Worm (Caenorhabditis elegans) whole organism, L1 larva: ENCODE data around the gene tbc-19.
A peak's percentile ranks its signal among the peaks of the same experiment; 100 is the strongest.

ENCODE experiments used
- C16A3.4 ChIP-seq: fragments of 150-350 bp; optimal IDR thresholded peaks from 2 replicates; lab custom pipeline; 2014; ENCODE audit warnings: missing biosample characterization, missing genetic modification characterization
- F16B12.6 ChIP-seq: fragments of 150-350 bp; optimal IDR thresholded peaks from 2 replicates; lab custom pipeline; 2014; ENCODE audit warnings: missing biosample characterization, missing genetic modification characterization
- aly-2 ChIP-seq: fragments of 150-350 bp; optimal IDR thresholded peaks from 2 replicates; lab custom pipeline; 2014; ENCODE audit warnings: missing biosample characterization, missing genetic modification characterization
- blmp-1 ChIP-seq: fragments of 150-350 bp; optimal IDR thresholded peaks from 2 replicates; lab custom pipeline; 2014; ENCODE audit warnings: missing biosample characterization, missing genetic modification characterization
- ceh-8 ChIP-seq: fragments of 200-800 bp; sonication (Bioruptor generic); optimal IDR thresholded peaks from 2 replicates; lab custom pipeline; 2018; ENCODE audit warnings: mild to moderate bottlenecking, missing genetic modification characterization, moderate library complexity, missing compliant biosample characterization
- ceh-82 ChIP-seq, 3 experiments: fragments of 150-350 bp in 1 of 3; sonication (generic microtip) in 2 of 3; optimal IDR thresholded peaks; 2 replicates each; lab custom pipeline; 2014 to 2017; ENCODE audit warnings: missing biosample characterization in 3 of 3, missing genetic modification characterization in 3 of 3
- ceh-90 ChIP-seq: sonication (generic microtip); optimal IDR thresholded peaks from 2 replicates; lab custom pipeline; 2016; ENCODE audit warnings: missing genetic modification characterization, missing compliant biosample characterization
- ces-1 ChIP-seq: fragments of 150-350 bp; optimal IDR thresholded peaks from 2 replicates; lab custom pipeline; 2014; ENCODE audit warnings: missing biosample characterization, missing genetic modification reagents, missing genetic modification characterization
- efl-1 ChIP-seq, 4 experiments: fragments of 150-350 bp; optimal IDR thresholded peaks in 3 of 4; peaks in 1 of 4; 1 replicate in 1 of 4; 2 replicates in 3 of 4; lab custom pipeline; 2014; ENCODE audit warnings: missing biosample characterization in 2 of 4, missing genetic modification characterization in 2 of 4, missing genetic modification reagents in 2 of 4
- elt-2 ChIP-seq: sonication (generic microtip); optimal IDR thresholded peaks from 2 replicates; lab custom pipeline; 2016; ENCODE audit warnings: missing genetic modification characterization, mild to moderate bottlenecking, inconsistent platforms, missing compliant biosample characterization, missing genetic modification reagents
- fkh-10 ChIP-seq: sonication (generic microtip); optimal IDR thresholded peaks from 2 replicates; lab custom pipeline; 2017; ENCODE audit warnings: missing biosample characterization, missing genetic modification reagents, missing genetic modification characterization
- fkh-4 ChIP-seq: sonication (generic microtip); optimal IDR thresholded peaks from 2 replicates; lab custom pipeline; 2016; ENCODE audit warnings: missing compliant biosample characterization, missing genetic modification characterization, borderline replicate concordance
- hlh-17 ChIP-seq: fragments of 200-800 bp; sonication (Bioruptor generic); optimal IDR thresholded peaks from 2 replicates; lab custom pipeline; 2018; ENCODE audit warnings: missing genetic modification characterization, mild to moderate bottlenecking, missing compliant biosample characterization, moderate library complexity, borderline replicate concordance
- hpl-2 ChIP-seq: fragments of 150-350 bp; optimal IDR thresholded peaks from 2 replicates; lab custom pipeline; 2014; ENCODE audit warnings: missing biosample characterization, missing genetic modification reagents, missing genetic modification characterization
- irx-1 ChIP-seq: sonication (generic microtip); optimal IDR thresholded peaks from 2 replicates; lab custom pipeline; 2016; ENCODE audit warnings: missing genetic modification characterization, missing compliant biosample characterization
- jun-1 ChIP-seq: fragments of 150-350 bp; optimal IDR thresholded peaks from 2 replicates; lab custom pipeline; 2014; ENCODE audit warnings: missing biosample characterization, missing genetic modification reagents, missing genetic modification characterization
- lin-13 ChIP-seq: fragments of 150-350 bp; optimal IDR thresholded peaks from 2 replicates; lab custom pipeline; 2014; ENCODE audit warnings: missing biosample characterization, missing genetic modification reagents, missing genetic modification characterization
- lin-14 ChIP-seq: fragments of 200-800 bp; sonication (Bioruptor generic); optimal IDR thresholded peaks from 2 replicates; lab custom pipeline; 2018; ENCODE audit warnings: mild to moderate bottlenecking, missing genetic modification characterization, moderate library complexity, missing compliant biosample characterization
- lin-15B ChIP-seq: fragments of 150-350 bp; sonication (generic microtip); optimal IDR thresholded peaks from 3 replicates; lab custom pipeline; 2014; ENCODE audit warnings: missing biosample characterization, missing genetic modification characterization
- lin-35 ChIP-seq, 2 experiments: fragments of 150-350 bp; optimal IDR thresholded peaks; 2 replicates each; lab custom pipeline; 2014; ENCODE audit warnings: missing biosample characterization in 2 of 2, missing genetic modification characterization in 2 of 2, missing genetic modification reagents in 2 of 2
- lin-39 ChIP-seq: fragments of 150-350 bp; optimal IDR thresholded peaks from 2 replicates; lab custom pipeline; 2014; ENCODE audit warnings: missing biosample characterization, missing genetic modification reagents, missing genetic modification characterization
- lir-3 ChIP-seq: sonication (generic microtip); optimal IDR thresholded peaks from 2 replicates; lab custom pipeline; 2016; ENCODE audit warnings: mild to moderate bottlenecking, missing genetic modification characterization, moderate library complexity, missing compliant biosample characterization; ENCODE audit not compliant: poor library complexity
- lsy-2 ChIP-seq, 2 experiments: fragments of 150-350 bp; optimal IDR thresholded peaks; 2 replicates each; lab custom pipeline; 2014; ENCODE audit warnings: missing biosample characterization in 2 of 2, missing genetic modification characterization in 2 of 2
- mab-9 ChIP-seq: fragments of 200-800 bp; sonication (Bioruptor generic); IDR thresholded peaks from 2 replicates; pipeline ENCODE4 v1.3.6; 2022; ENCODE audit warnings: missing genetic modification reagents, missing genetic modification characterization, missing compliant biosample characterization
- mdl-1 ChIP-seq, 2 experiments: fragments of 150-350 bp; optimal IDR thresholded peaks; 2 replicates each; lab custom pipeline; 2014 to 2017; ENCODE audit warnings: missing biosample characterization in 2 of 2, missing genetic modification characterization in 2 of 2, inconsistent platforms in 1 of 2
- mef-2 ChIP-seq: fragments of 150-350 bp; optimal IDR thresholded peaks from 2 replicates; lab custom pipeline; 2014; ENCODE audit warnings: missing biosample characterization, missing genetic modification characterization
- mep-1 ChIP-seq: fragments of 150-350 bp; optimal IDR thresholded peaks from 2 replicates; lab custom pipeline; 2014; ENCODE audit warnings: missing biosample characterization, missing genetic modification characterization
- nhr-19 ChIP-seq: fragments of 200-800 bp; sonication (Bioruptor generic); conservative IDR thresholded peaks from 2 replicates; pipeline ENCODE4 v1.3.6; 2022; ENCODE audit warnings: missing genetic modification characterization, missing compliant biosample characterization
- nhr-237 ChIP-seq: fragments of 150-350 bp; optimal IDR thresholded peaks from 2 replicates; lab custom pipeline; 2014; ENCODE audit warnings: missing biosample characterization, missing genetic modification characterization
- nhr-71 ChIP-seq: sonication (generic microtip); optimal IDR thresholded peaks from 2 replicates; lab custom pipeline; 2016; ENCODE audit warnings: mild to moderate bottlenecking, missing genetic modification characterization, moderate library complexity, missing compliant biosample characterization
- nhr-76 ChIP-seq: sonication (generic microtip); optimal IDR thresholded peaks from 2 replicates; lab custom pipeline; 2017; ENCODE audit warnings: missing biosample characterization, missing genetic modification characterization
- nhr-77 ChIP-seq: fragments of 150-350 bp; optimal IDR thresholded peaks from 2 replicates; lab custom pipeline; 2014; ENCODE audit warnings: missing biosample characterization, missing genetic modification characterization
- nhr-85 ChIP-seq: sonication (generic microtip); peaks from one replicate; lab custom pipeline; 2016; ENCODE audit warnings: missing genetic modification characterization, inconsistent platforms, missing compliant biosample characterization
- pag-3 ChIP-seq: sonication (generic microtip); optimal IDR thresholded peaks from 2 replicates; lab custom pipeline; 2017; ENCODE audit warnings: missing genetic modification characterization, mild to moderate bottlenecking, missing compliant biosample characterization, antibody characterized with exemption, borderline replicate concordance; ENCODE audit not compliant: insufficient read depth
- pax-3 ChIP-seq: fragments of 200-800 bp; sonication (Bioruptor generic); optimal IDR thresholded peaks from 2 replicates; lab custom pipeline; 2018; ENCODE audit warnings: mild to moderate bottlenecking, missing genetic modification characterization, moderate library complexity, missing compliant biosample characterization
- pqm-1 ChIP-seq: sonication (generic microtip); optimal IDR thresholded peaks from 3 replicates; lab custom pipeline; 2017; ENCODE audit warnings: missing biosample characterization, missing genetic modification characterization
- rnt-1 ChIP-seq: sonication (generic microtip); optimal IDR thresholded peaks from 2 replicates; lab custom pipeline; 2016; ENCODE audit warnings: mild to moderate bottlenecking, missing genetic modification characterization, moderate library complexity, missing compliant biosample characterization
- snu-23 ChIP-seq: sonication (generic microtip); optimal IDR thresholded peaks from 2 replicates; lab custom pipeline; 2016; ENCODE audit warnings: missing genetic modification characterization, missing compliant biosample characterization
- swsn-7 ChIP-seq: sonication (generic microtip); optimal IDR thresholded peaks from 2 replicates; lab custom pipeline; 2016; ENCODE audit warnings: missing genetic modification characterization, missing compliant biosample characterization
- tbx-2 ChIP-seq: sonication (generic microtip); optimal IDR thresholded peaks from 2 replicates; lab custom pipeline; 2016; ENCODE audit warnings: missing genetic modification characterization, missing compliant biosample characterization
- unc-130 ChIP-seq: fragments of 150-350 bp; optimal IDR thresholded peaks from 2 replicates; lab custom pipeline; 2017; ENCODE audit warnings: missing biosample characterization, missing genetic modification characterization, inconsistent platforms
- unc-62 ChIP-seq: fragments of 150-350 bp; optimal IDR thresholded peaks from 2 replicates; lab custom pipeline; 2014; ENCODE audit warnings: missing biosample characterization, missing genetic modification reagents, missing genetic modification characterization
- unc-86 ChIP-seq: sonication (generic microtip); optimal IDR thresholded peaks from 2 replicates; lab custom pipeline; 2016; ENCODE audit warnings: missing genetic modification characterization, missing compliant biosample characterization
- xbp-1 ChIP-seq: sonication (generic microtip); optimal IDR thresholded peaks from 2 replicates; lab custom pipeline; 2016; ENCODE audit warnings: missing genetic modification characterization, missing compliant biosample characterization
- ztf-11 ChIP-seq, 2 experiments: sonication (generic microtip); optimal IDR thresholded peaks; 2 replicates each; lab custom pipeline; 2016 to 2017; ENCODE audit warnings: missing genetic modification characterization in 2 of 2, missing biosample characterization in 1 of 2, missing compliant biosample characterization in 1 of 2
- ztf-4 ChIP-seq: fragments of 150-350 bp; optimal IDR thresholded peaks from 2 replicates; lab custom pipeline; 2014; ENCODE audit warnings: missing biosample characterization, missing genetic modification characterization

The tbc-19 gene

ce11 chrX:13973769-13974168, 38.5 kb downstream of the tbc-19 start (continued):
- peak in 1 of 2 experiments; percentile 42 for TF ChIP-seq lin-35 (GFP tag; optimal IDR thresholded peaks at IDR 0.05; lab: Kevin White, UChicago)

- peak; percentile 29; the same call in 1 of the 2 replicates for TF ChIP-seq nhr-19 (GFP tag; lab: Robert Waterston, UW)
These were observed 39.2 kb downstream of the tbc-19 start for ce11 chrX:13973086-13973485.

ce11 chrX:13969257-13969968, 42.9 kb downstream of the tbc-19 start:
- peak; percentile 80 for TF ChIP-seq aly-2
- peak; percentile 13 for TF ChIP-seq blmp-1 (tag; lab: Kevin White, UChicago)
- peak; percentile 63; the same call in 1 of the 2 replicates for TF ChIP-seq mab-9 (GFP tag; lab: Robert Waterston, UW)
- TF ChIP-seq lsy-2 (tag; optimal IDR thresholded peaks at IDR 0.05; lab: Kevin White, UChicago): peak; percentile 30 to 82
- TF ChIP-seq lir-3 (tag; lab: Kevin White, UChicago): peak; percentile 55
- peak; percentile 41 for TF ChIP-seq nhr-77 (tag; lab: Kevin White, UChicago)
- peak; percentile 89 for TF ChIP-seq nhr-71 (tag; lab: Kevin White, UChicago)
- peak; percentile 64 for TF ChIP-seq lin-13 (GFP tag; lab: Kevin White, UChicago)
- TF ChIP-seq tbx-2 (tag; lab: Kevin White, UChicago): peak; percentile 68
- peak; percentile 44 to 61 for TF ChIP-seq efl-1 (optimal IDR thresholded peaks at IDR 0.05; lab: Kevin White, UChicago)
- peak in 1 of 2 experiments; percentile 86 for TF ChIP-seq efl-1 (GFP tag; optimal IDR thresholded peaks at IDR 0.05 in 1 of 2; lab: Kevin White, UChicago)
- TF ChIP-seq snu-23: peak; percentile 89
- TF ChIP-seq elt-2 (tag; lab: Kevin White, UChicago): peak; percentile 63
- TF ChIP-seq lin-15B (tag; lab: Kevin White, UChicago): no peak
- no peak for TF ChIP-seq pqm-1 (tag; lab: Kevin White, UChicago)
- peak; percentile 81 for TF ChIP-seq rnt-1 (tag; lab: Kevin White, UChicago)
- TF ChIP-seq hpl-2: peak; percentile 23
- TF ChIP-seq fkh-4 (tag; lab: Kevin White, UChicago): no peak
- TF ChIP-seq irx-1 (tag; lab: Kevin White, UChicago): peak; percentile 84
- TF ChIP-seq nhr-85 (tag; lab: Kevin White, UChicago): peak; percentile 85
- TF ChIP-seq ztf-11 (tag; optimal IDR thresholded peaks at IDR 0.05; lab: Kevin White, UChicago): peak in 1 of 2 experiments; percentile 58
- TF ChIP-seq swsn-7 (tag; lab: Kevin White, UChicago): peak; percentile 82
- peak; percentile 11 for TF ChIP-seq C16A3.4 (tag; lab: Kevin White, UChicago)
- TF ChIP-seq unc-130 (tag; lab: Kevin White, UChicago): peak; percentile 37
- peak; percentile 61 for TF ChIP-seq mep-1 (tag; lab: Kevin White, UChicago)
- TF ChIP-seq ceh-82 (tag; optimal IDR thresholded peaks at IDR 0.05; lab: Kevin White, UChicago): peak; percentile 30 to 50 (median 49)
- peak; percentile 96 for TF ChIP-seq fkh-10
- no peak for TF ChIP-seq mef-2 (tag; lab: Kevin White, UChicago)
- no peak for TF ChIP-seq ces-1 (GFP tag; lab: Kevin White, UChicago)
- no peak for TF ChIP-seq ceh-90 (tag; lab: Kevin White, UChicago)
- TF ChIP-seq ztf-4 (tag; lab: Kevin White, UChicago): peak; percentile 53
- TF ChIP-seq lin-35 (GFP tag; optimal IDR thresholded peaks at IDR 0.05; lab: Kevin White, UChicago): peak; percentile 19 to 67
- TF ChIP-seq mdl-1 (tag; optimal IDR thresholded peaks at IDR 0.05; lab: Kevin White, UChicago): peak in 1 of 2 experiments; percentile 55
- TF ChIP-seq lin-14 (GFP tag; lab: Kevin White, UChicago): peak; percentile 98
- peak; percentile 80 for TF ChIP-seq unc-86 (tag; lab: Kevin White, UChicago)
- TF ChIP-seq pag-3 (tag; lab: Kevin White, UChicago): no peak
- no peak for TF ChIP-seq F16B12.6 (tag; lab: Kevin White, UChicago)
- TF ChIP-seq jun-1 (tag; lab: Kevin White, UChicago): peak; percentile 46
- peak; percentile 3 for TF ChIP-seq lin-39 (tag; lab: Kevin White, UChicago)
- no peak for TF ChIP-seq unc-62
- peak; percentile 38 for TF ChIP-seq nhr-237
- peak; percentile 59 for TF ChIP-seq xbp-1 (tag; lab: Kevin White, UChicago)
- TF ChIP-seq ceh-8: no peak
- TF ChIP-seq nhr-76: no peak
- no peak for TF ChIP-seq hlh-17
- TF ChIP-seq pax-3: peak; percentile 78
